Fruit fly (Drosophila melanogaster) whole organism, embryonic: ENCODE results near the gene CG15043.

Source experiments
- Aef1 ChIP-seq: fragments of 200-800 bp; sonication (Bioruptor generic); IDR thresholded peaks from 3 replicates; pipeline ENCODE4 v1.3.6; 2022; ENCODE audit warnings: missing biosample characterization, missing genetic modification characterization
- Atf-2 ChIP-seq: fragments of 200-800 bp; sonication (Bioruptor generic); optimal IDR thresholded peaks from 2 replicates; lab custom pipeline; 2016; ENCODE audit warnings: missing biosample characterization, missing genetic modification characterization
- B-H2 ChIP-seq: fragments of 200-800 bp; sonication (Bioruptor generic); optimal IDR thresholded peaks from 2 replicates; lab custom pipeline; 2018; ENCODE audit warnings: missing biosample characterization, mild to moderate bottlenecking, missing genetic modification characterization
- CG11560 ChIP-seq: fragments of 200-800 bp; sonication (Bioruptor generic); IDR thresholded peaks from 3 replicates; pipeline ENCODE4 v1.3.6; 2022; ENCODE audit warnings: missing biosample characterization, missing genetic modification characterization
- CG11695 ChIP-seq: fragments of 200-800 bp; sonication (Bioruptor generic); IDR thresholded peaks from 3 replicates; pipeline ENCODE4 v1.3.6; 2022; ENCODE audit warnings: missing biosample characterization, missing genetic modification characterization
- CG12219 ChIP-seq: fragments of 200-800 bp; sonication (Bioruptor generic); optimal IDR thresholded peaks from 3 replicates; lab custom pipeline; 2018; ENCODE audit warnings: missing biosample characterization, mild to moderate bottlenecking, missing genetic modification characterization
- CG13287 ChIP-seq: fragments of 200-800 bp; sonication (Bioruptor generic); IDR thresholded peaks from 2 replicates; pipeline ENCODE4 v1.3.6; 2022; ENCODE audit warnings: missing biosample characterization, missing genetic modification characterization; ENCODE audit not compliant: partially characterized antibody
- CG13775 ChIP-seq: fragments of 200-800 bp; sonication (Bioruptor generic); optimal IDR thresholded peaks from 3 replicates; lab custom pipeline; 2017; ENCODE audit warnings: missing biosample characterization, mild to moderate bottlenecking, missing genetic modification characterization
- CG14860 ChIP-seq: fragments of 200-800 bp; sonication (Bioruptor generic); IDR thresholded peaks from 3 replicates; pipeline ENCODE4 v1.3.6; 2022; ENCODE audit warnings: missing biosample characterization, missing genetic modification characterization; ENCODE audit not compliant: partially characterized antibody
- CG14965 ChIP-seq: fragments of 200-800 bp; sonication (Bioruptor generic); optimal IDR thresholded peaks from 2 replicates; lab custom pipeline; 2016; ENCODE audit warnings: missing biosample characterization, missing genetic modification characterization, borderline replicate concordance
- CG1603 ChIP-seq: fragments of 200-800 bp; sonication (Bioruptor generic); optimal IDR thresholded peaks from 2 replicates; lab custom pipeline; 2019; ENCODE audit warnings: missing biosample characterization, mild to moderate bottlenecking, missing genetic modification characterization, moderate library complexity
- CG17359 ChIP-seq: fragments of 200-800 bp; sonication (Bioruptor generic); optimal IDR thresholded peaks from 3 replicates; lab custom pipeline; 2018; ENCODE audit warnings: missing biosample characterization, mild to moderate bottlenecking, missing genetic modification characterization, moderate library complexity
- CG18764 ChIP-seq: fragments of 200-800 bp; sonication (Bioruptor generic); optimal IDR thresholded peaks from 3 replicates; lab custom pipeline; 2016; ENCODE audit warnings: missing biosample characterization, missing genetic modification characterization
- CG2199 ChIP-seq: fragments of 200-800 bp; sonication (Bioruptor generic); IDR thresholded peaks from 3 replicates; pipeline ENCODE4 v1.3.6; 2022; ENCODE audit warnings: missing biosample characterization, missing genetic modification characterization
- CG34376 ChIP-seq: fragments of 200-800 bp; sonication (Bioruptor generic); optimal IDR thresholded peaks from 2 replicates; lab custom pipeline; 2018; ENCODE audit warnings: missing biosample characterization, mild to moderate bottlenecking, missing genetic modification characterization
- CG4360 ChIP-seq: fragments of 200-800 bp; sonication (Bioruptor generic); IDR thresholded peaks from 2 replicates; pipeline ENCODE4 v1.3.6; 2022; ENCODE audit warnings: missing biosample characterization, missing genetic modification characterization
- CG4617 ChIP-seq: fragments of 200-800 bp; sonication (Bioruptor generic); optimal IDR thresholded peaks from 3 replicates; lab custom pipeline; 2016; ENCODE audit warnings: missing biosample characterization, missing genetic modification characterization, borderline replicate concordance
- D19B ChIP-seq: fragments of 200-800 bp; sonication (Bioruptor generic); optimal IDR thresholded peaks from 2 replicates; lab custom pipeline; 2017; ENCODE audit warnings: missing biosample characterization, mild to moderate bottlenecking, missing genetic modification characterization
- Deaf1 ChIP-seq: fragments of 200-800 bp; optimal IDR thresholded peaks from 3 replicates; lab custom pipeline; 2019; ENCODE audit warnings: missing biosample characterization, mild to moderate bottlenecking, missing genetic modification characterization, moderate library complexity
- Drgx ChIP-seq: fragments of 200-800 bp; sonication (Bioruptor generic); IDR thresholded peaks from 2 replicates; pipeline ENCODE4 v1.3.6; 2022; ENCODE audit warnings: missing biosample characterization, missing genetic modification characterization
- Ets65A ChIP-seq: fragments of 200-800 bp; sonication (Bioruptor generic); peaks from one replicate; lab custom pipeline; 2016; ENCODE audit warnings: missing biosample characterization, missing genetic modification characterization
- Gsc ChIP-seq: fragments of 200-800 bp; sonication (Bioruptor generic); IDR thresholded peaks from 2 replicates; pipeline ENCODE4 v1.3.6; 2022; ENCODE audit warnings: missing biosample characterization, missing genetic modification characterization
- Hr78 ChIP-seq, 2 experiments: fragments of 200-800 bp in 1 of 2; fragments of >200 bp in 1 of 2; sonication (Bioruptor generic) in 1 of 2; optimal IDR thresholded peaks; 2 replicates each; lab custom pipeline; 2017 to 2019; ENCODE audit warnings: missing biosample characterization in 2 of 2, missing genetic modification characterization in 2 of 2, mild to moderate bottlenecking in 1 of 2, moderate library complexity in 1 of 2
- Med ChIP-seq: fragments of 200-800 bp; sonication (Bioruptor generic); peaks from one replicate; lab custom pipeline; 2016; ENCODE audit warnings: missing biosample characterization, missing genetic modification characterization, mild to moderate bottlenecking, inconsistent platforms, moderate library complexity
- Vsx1 ChIP-seq: fragments of 200-800 bp; sonication (Bioruptor generic); optimal IDR thresholded peaks from 2 replicates; lab custom pipeline; 2017; ENCODE audit warnings: missing biosample characterization, mild to moderate bottlenecking, missing genetic modification characterization, missing genetic modification reagents
- cas ChIP-seq: fragments of 200-800 bp; sonication (Bioruptor generic); IDR thresholded peaks from 2 replicates; pipeline ENCODE4 v1.3.6; 2022; ENCODE audit warnings: missing biosample characterization, missing genetic modification characterization
- chinmo ChIP-seq: fragments of 200-800 bp; sonication (Bioruptor generic); IDR thresholded peaks from 4 replicates; pipeline ENCODE4 v1.3.6; 2022; ENCODE audit warnings: missing biosample characterization, missing genetic modification characterization; ENCODE audit not compliant: partially characterized antibody
- exex ChIP-seq: fragments of 200-800 bp; sonication (Bioruptor generic); optimal IDR thresholded peaks from 4 replicates; lab custom pipeline; 2018; ENCODE audit warnings: missing biosample characterization, mild to moderate bottlenecking, missing genetic modification characterization, moderate library complexity
- fd64A ChIP-seq: fragments of 200-800 bp; sonication (Bioruptor generic); optimal IDR thresholded peaks from 3 replicates; lab custom pipeline; 2018; ENCODE audit warnings: missing biosample characterization, mild to moderate bottlenecking, missing genetic modification characterization
- fu2 ChIP-seq: fragments of 200-800 bp; sonication (Bioruptor generic); optimal IDR thresholded peaks from 2 replicates; lab custom pipeline; 2016; ENCODE audit warnings: missing biosample characterization, missing genetic modification characterization
- klu ChIP-seq: fragments of 200-800 bp; sonication (Bioruptor generic); IDR thresholded peaks from 2 replicates; pipeline ENCODE4 v1.3.6; 2022; ENCODE audit warnings: missing biosample characterization, missing genetic modification characterization
- mam ChIP-seq: fragments of 200-800 bp; sonication (Bioruptor generic); optimal IDR thresholded peaks from 3 replicates; lab custom pipeline; 2016; ENCODE audit warnings: missing biosample characterization, missing genetic modification characterization
- mirr ChIP-seq: fragments of 200-800 bp; sonication (Bioruptor generic); optimal IDR thresholded peaks from 3 replicates; lab custom pipeline; 2018; ENCODE audit warnings: missing biosample characterization, mild to moderate bottlenecking, missing genetic modification characterization
- nom ChIP-seq: fragments of 200-800 bp; sonication (Bioruptor generic); optimal IDR thresholded peaks from 2 replicates; lab custom pipeline; 2017; ENCODE audit warnings: missing biosample characterization, missing genetic modification characterization, mild to moderate bottlenecking, moderate library complexity, missing genetic modification reagents
- pb ChIP-seq: fragments of 200-800 bp; sonication (Bioruptor generic); optimal IDR thresholded peaks from 3 replicates; lab custom pipeline; 2016; ENCODE audit warnings: missing biosample characterization, missing genetic modification characterization
- pum ChIP-seq: fragments of 200-800 bp; sonication (Bioruptor generic); optimal IDR thresholded peaks from 2 replicates; lab custom pipeline; 2016; ENCODE audit warnings: missing biosample characterization, missing genetic modification characterization
- row ChIP-seq: fragments of 200-800 bp; sonication (Bioruptor generic); IDR thresholded peaks from 3 replicates; pipeline ENCODE4 v1.3.6; 2022; ENCODE audit warnings: missing biosample characterization, missing genetic modification characterization
- sd ChIP-seq: fragments of 200-800 bp; sonication (Bioruptor generic); optimal IDR thresholded peaks from 3 replicates; lab custom pipeline; 2018; ENCODE audit warnings: missing biosample characterization, mild to moderate bottlenecking, missing genetic modification characterization, moderate library complexity
- slp2 ChIP-seq: fragments of 200-800 bp; sonication (Bioruptor generic); optimal IDR thresholded peaks from 2 replicates; lab custom pipeline; 2016; ENCODE audit warnings: missing biosample characterization, missing genetic modification characterization
- sna ChIP-seq: fragments of 200-800 bp; sonication (Bioruptor generic); IDR thresholded peaks from 2 replicates; pipeline ENCODE4 v1.3.6; 2022; ENCODE audit warnings: missing biosample characterization, missing genetic modification characterization; ENCODE audit not compliant: partially characterized antibody
- sug ChIP-seq: fragments of 200-800 bp; optimal IDR thresholded peaks from 2 replicates; lab custom pipeline; 2019; ENCODE audit warnings: missing biosample characterization, mild to moderate bottlenecking, missing genetic modification characterization, moderate library complexity
- vnd ChIP-seq: fragments of 200-800 bp; sonication (Bioruptor generic); IDR thresholded peaks from 3 replicates; pipeline ENCODE4 v1.3.6; 2022; ENCODE audit warnings: missing biosample characterization, missing genetic modification characterization; ENCODE audit not compliant: partially characterized antibody
- zen ChIP-seq: fragments of 200-800 bp; sonication (Bioruptor generic); optimal IDR thresholded peaks from 3 replicates; lab custom pipeline; 2018; ENCODE audit warnings: missing biosample characterization, mild to moderate bottlenecking, missing genetic modification characterization, moderate library complexity
- zfh1 ChIP-seq: fragments of 200-800 bp; sonication (Bioruptor generic); IDR thresholded peaks from 3 replicates; pipeline ENCODE4 v1.3.6; 2022; ENCODE audit warnings: missing biosample characterization, missing genetic modification characterization
- zfh2 ChIP-seq: fragments of 200-800 bp; sonication (Bioruptor generic); optimal IDR thresholded peaks from 2 replicates; lab custom pipeline; 2016; ENCODE audit warnings: missing biosample characterization, missing genetic modification characterization

CG15043 gene

DNA sequence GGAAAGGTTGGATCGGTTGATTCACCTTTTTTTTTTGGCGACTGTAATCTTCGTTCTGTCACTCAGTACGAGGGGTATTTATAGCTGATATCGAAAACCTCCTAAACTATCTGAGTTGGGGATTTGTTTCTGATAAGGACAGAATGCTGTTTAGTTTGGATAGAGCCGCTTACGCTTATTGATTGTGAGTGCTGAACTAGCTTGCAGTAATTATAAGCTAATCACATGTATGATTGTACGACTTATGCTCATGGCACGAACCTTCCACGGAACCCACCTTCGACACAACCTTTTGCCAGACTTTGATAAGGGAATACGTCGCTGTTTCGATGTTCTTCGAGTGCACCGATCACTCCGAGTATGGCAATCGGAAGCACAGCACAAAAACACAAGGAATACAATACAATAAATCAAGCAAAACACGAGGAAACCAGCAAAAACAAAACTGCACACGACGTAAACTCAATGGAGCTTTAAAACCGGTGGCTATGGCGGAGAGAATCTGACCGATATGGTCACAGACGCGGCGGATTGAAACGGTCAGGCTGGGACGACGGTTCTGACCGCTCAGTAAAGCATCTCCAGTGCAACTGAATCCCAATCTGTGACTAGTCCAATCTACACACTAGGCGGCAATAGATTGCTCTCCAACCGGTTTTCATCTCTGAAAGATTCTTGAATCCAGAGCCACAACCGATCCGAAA lies 7.5 kb downstream of the CG15043 start, which contains the start of gene psh:
Gene psh (minus strand): TSS at position 566 of the 704 bp plus-strand sequence.
- TF ChIP-seq CG4617 (GFP tag; lab: Kevin White, UChicago) = no peak
- TF ChIP-seq CG11695 (GFP tag; lab: Robert Waterston, UW) = peak; percentile 70
- no peak for TF ChIP-seq mirr (GFP tag; lab: Kevin White, UChicago)
- peak; percentile 72 for TF ChIP-seq exex
- 0 out of 4 replicates have a peak, but pooled peaks have one; percentile 67 for TF ChIP-seq chinmo
- no peak for TF ChIP-seq Med (GFP tag; lab: Kevin White, UChicago)
- TF ChIP-seq sd (tag; lab: Kevin White, UChicago) = peak; percentile 28
- peak; percentile 3 for TF ChIP-seq CG34376 (GFP tag; lab: Kevin White, UChicago)
- TF ChIP-seq Hr78 (GFP tag; optimal IDR thresholded peaks at IDR 0.05; lab: Kevin White, UChicago) = peak in 1 of 2 experiments; percentile 66
- TF ChIP-seq Ets65A (GFP tag; lab: Kevin White, UChicago) = peak; percentile 17
- TF ChIP-seq CG4360 (GFP tag; lab: Robert Waterston, UW) = no peak
- peak; percentile 13 for TF ChIP-seq Deaf1 (tag; lab: Kevin White, UChicago)
- TF ChIP-seq sna (GFP tag; lab: Robert Waterston, UW) = no peak
- peak; percentile 39 for TF ChIP-seq nom (GFP tag; lab: Kevin White, UChicago)
- TF ChIP-seq CG1603 = no peak
- 0 out of 3 replicates have a peak, but pooled peaks have one; percentile 7 for TF ChIP-seq row (GFP tag; lab: Robert Waterston, UW)
- peak; percentile 4 for TF ChIP-seq Vsx1 (GFP tag; lab: Kevin White, UChicago)
- TF ChIP-seq sug = peak; percentile 23

DNA sequence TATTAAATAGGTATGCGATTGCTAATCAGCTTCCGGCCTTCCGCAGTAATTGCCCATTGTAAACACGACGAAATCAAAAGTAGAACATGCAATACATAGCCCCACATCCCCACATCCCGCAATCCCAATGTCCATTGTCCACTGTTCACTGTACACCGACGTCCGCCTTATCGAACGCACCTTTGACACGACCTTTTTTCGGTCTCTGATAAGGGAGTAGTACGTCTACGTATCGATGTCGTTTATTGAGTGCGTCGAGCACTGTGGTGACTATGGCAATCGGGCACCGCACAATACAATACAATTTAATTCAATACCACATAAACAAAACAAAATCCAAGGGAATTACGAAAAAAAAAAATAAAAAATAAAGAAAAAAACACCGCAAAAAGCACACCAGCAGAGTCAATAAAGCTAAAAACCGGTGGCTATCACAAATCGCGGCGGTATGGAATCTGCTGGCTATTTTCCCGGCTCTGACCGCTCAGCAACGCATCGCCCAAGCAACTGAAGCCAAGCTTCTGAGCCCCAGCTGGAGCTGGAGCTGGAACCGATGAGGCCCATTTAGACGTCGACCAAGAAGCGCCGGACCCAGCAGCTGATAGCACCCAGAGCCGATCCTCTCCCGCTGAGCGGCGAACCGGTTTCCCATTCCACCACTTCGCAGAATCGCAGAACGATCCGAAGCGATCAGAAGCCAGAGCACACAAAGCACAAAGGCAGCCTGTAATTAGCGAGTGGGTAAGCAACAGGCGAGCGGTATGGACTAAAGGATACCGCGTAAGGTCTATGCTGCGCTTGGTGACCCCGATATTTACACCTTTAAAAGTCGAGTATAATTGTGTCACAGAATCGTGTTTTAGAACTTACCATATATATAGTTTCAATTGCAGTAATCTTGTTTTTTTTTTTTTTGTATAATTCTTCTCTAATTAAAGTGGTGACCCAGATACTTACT lies 10.4 kb downstream of the CG15043 start, which contains the start of gene Hayan:
Gene Hayan (minus strand): TSS at position 512 of the 958 bp plus-strand sequence.
- TF ChIP-seq zen (no peak), pum (GFP tag; lab: Kevin White, UChicago) (no peak), Drgx (GFP tag; lab: Robert Waterston, UW) (peak; percentile 34; the same call in 1 of the 2 replicates), CG12219 (GFP tag; lab: Kevin White, UChicago) (no peak), CG13775 (GFP tag; lab: Kevin White, UChicago) (no peak), CG17359 (peak; percentile 44), CG13287 (peak; percentile 18; the same call in 1 of the 2 replicates), pb (no peak), zfh1 (GFP tag; lab: Robert Waterston, UW) (no peak), klu (GFP tag; lab: Robert Waterston, UW) (no peak), fu2 (GFP tag; lab: Kevin White, UChicago) (no peak), Gsc (GFP tag; lab: Robert Waterston, UW) (no peak), Atf-2 (GFP tag; lab: Kevin White, UChicago) (no peak), vnd (GFP tag; lab: Robert Waterston, UW) (no peak), sna (GFP tag; lab: Robert Waterston, UW) (no peak; the same call in 1 of the 2 replicates), cas (GFP tag; lab: Robert Waterston, UW) (no peak), slp2 (no peak), mam (GFP tag; lab: Kevin White, UChicago) (no peak), Aef1 (no peak), fd64A (GFP tag; lab: Kevin White, UChicago) (no peak), B-H2 (GFP tag; lab: Kevin White, UChicago) (no peak), row (GFP tag; lab: Robert Waterston, UW) (peak; percentile 16; the same call in 1 of the 3 replicates), CG14860 (no peak), CG2199 (no peak), CG11560 (tag; lab: Robert Waterston, UW) (no peak), CG18764 (GFP tag; lab: Kevin White, UChicago) (no peak), zfh2 (GFP tag; lab: Kevin White, UChicago) (no peak), D19B (peak; percentile 80), CG14965 (GFP tag; lab: Kevin White, UChicago) (no peak)
